Worm (Caenorhabditis elegans) whole organism, L1 larva: ENCODE data around the gene C18E9.2.

Experiments used
- C04F5.9 ChIP-seq: sonication (generic microtip); optimal IDR thresholded peaks from 2 replicates; lab custom pipeline; 2016; ENCODE audit warnings: missing genetic modification characterization, missing compliant biosample characterization
- C16A3.4 ChIP-seq: fragments of 150-350 bp; optimal IDR thresholded peaks from 2 replicates; lab custom pipeline; 2014; ENCODE audit warnings: missing biosample characterization, missing genetic modification characterization
- aha-1 ChIP-seq: fragments of 150-350 bp; optimal IDR thresholded peaks from 2 replicates; lab custom pipeline; 2014; ENCODE audit warnings: missing biosample characterization, missing genetic modification characterization
- alr-1 ChIP-seq: fragments of 200-800 bp; sonication (Bioruptor generic); optimal IDR thresholded peaks from 2 replicates; lab custom pipeline; 2018; ENCODE audit warnings: borderline replicate concordance, mild to moderate bottlenecking, missing genetic modification characterization, missing compliant biosample characterization
- aly-2 ChIP-seq: fragments of 150-350 bp; optimal IDR thresholded peaks from 2 replicates; lab custom pipeline; 2014; ENCODE audit warnings: missing biosample characterization, missing genetic modification characterization
- blmp-1 ChIP-seq: fragments of 150-350 bp; optimal IDR thresholded peaks from 2 replicates; lab custom pipeline; 2014; ENCODE audit warnings: missing biosample characterization, missing genetic modification characterization
- ceh-63 ChIP-seq: fragments of 200-800 bp; sonication (Bioruptor generic); optimal IDR thresholded peaks from 2 replicates; lab custom pipeline; 2018; ENCODE audit warnings: mild to moderate bottlenecking, missing genetic modification characterization, missing compliant biosample characterization
- ceh-82 ChIP-seq, 3 experiments: fragments of 150-350 bp in 1 of 3; sonication (generic microtip) in 2 of 3; optimal IDR thresholded peaks; 2 replicates each; lab custom pipeline; 2014 to 2017; ENCODE audit warnings: missing biosample characterization in 3 of 3, missing genetic modification characterization in 3 of 3
- ceh-88 ChIP-seq: fragments of 200-800 bp; sonication (Bioruptor generic); IDR thresholded peaks from 2 replicates; pipeline ENCODE4 v1.3.6; 2022; ENCODE audit warnings: missing genetic modification characterization, missing compliant biosample characterization
- ceh-90 ChIP-seq: sonication (generic microtip); optimal IDR thresholded peaks from 2 replicates; lab custom pipeline; 2016; ENCODE audit warnings: missing genetic modification characterization, missing compliant biosample characterization
- dpl-1 ChIP-seq, 3 experiments: fragments of 150-350 bp in 2 of 3; sonication (generic microtip) in 1 of 3; optimal IDR thresholded peaks; 2 replicates each; lab custom pipeline; 2014 to 2017; ENCODE audit warnings: missing biosample characterization in 3 of 3, missing genetic modification characterization in 3 of 3, missing genetic modification reagents in 3 of 3
- dsc-1 ChIP-seq: sonication (generic microtip); optimal IDR thresholded peaks from 2 replicates; lab custom pipeline; 2016; ENCODE audit warnings: mild to moderate bottlenecking, missing genetic modification characterization, missing compliant biosample characterization
- efl-1 ChIP-seq, 4 experiments: fragments of 150-350 bp; optimal IDR thresholded peaks in 3 of 4; peaks in 1 of 4; 1 replicate in 1 of 4; 2 replicates in 3 of 4; lab custom pipeline; 2014; ENCODE audit warnings: missing biosample characterization in 2 of 4, missing genetic modification characterization in 2 of 4, missing genetic modification reagents in 2 of 4
- egl-27 ChIP-seq, 2 experiments: fragments of 150-350 bp in 1 of 2; sonication (generic microtip); optimal IDR thresholded peaks; 3 replicates each; lab custom pipeline; 2017 to 2018; ENCODE audit warnings: missing biosample characterization in 2 of 2, missing genetic modification characterization in 2 of 2, missing genetic modification reagents in 2 of 2
- elt-3 ChIP-seq, 6 experiments: fragments of 150-350 bp in 1 of 6; sonication (generic microtip); optimal IDR thresholded peaks; 2 replicates each; lab custom pipeline; 2017 to 2018; ENCODE audit warnings: missing biosample characterization in 6 of 6, missing genetic modification characterization in 6 of 6, inconsistent platforms in 1 of 6
- fkh-10 ChIP-seq: sonication (generic microtip); optimal IDR thresholded peaks from 2 replicates; lab custom pipeline; 2017; ENCODE audit warnings: missing biosample characterization, missing genetic modification reagents, missing genetic modification characterization
- fkh-8 ChIP-seq: sonication (generic microtip); optimal IDR thresholded peaks from 2 replicates; lab custom pipeline; 2016; ENCODE audit warnings: mild to moderate bottlenecking, missing genetic modification characterization, missing compliant biosample characterization
- lin-14 ChIP-seq: fragments of 200-800 bp; sonication (Bioruptor generic); optimal IDR thresholded peaks from 2 replicates; lab custom pipeline; 2018; ENCODE audit warnings: mild to moderate bottlenecking, missing genetic modification characterization, moderate library complexity, missing compliant biosample characterization
- lin-15B ChIP-seq: fragments of 150-350 bp; sonication (generic microtip); optimal IDR thresholded peaks from 3 replicates; lab custom pipeline; 2014; ENCODE audit warnings: missing biosample characterization, missing genetic modification characterization
- lin-35 ChIP-seq, 2 experiments: fragments of 150-350 bp; optimal IDR thresholded peaks; 2 replicates each; lab custom pipeline; 2014; ENCODE audit warnings: missing biosample characterization in 2 of 2, missing genetic modification characterization in 2 of 2, missing genetic modification reagents in 2 of 2
- lin-39 ChIP-seq: fragments of 150-350 bp; optimal IDR thresholded peaks from 2 replicates; lab custom pipeline; 2014; ENCODE audit warnings: missing biosample characterization, missing genetic modification reagents, missing genetic modification characterization
- lir-3 ChIP-seq: sonication (generic microtip); optimal IDR thresholded peaks from 2 replicates; lab custom pipeline; 2016; ENCODE audit warnings: mild to moderate bottlenecking, missing genetic modification characterization, moderate library complexity, missing compliant biosample characterization; ENCODE audit not compliant: poor library complexity
- lsy-2 ChIP-seq, 2 experiments: fragments of 150-350 bp; optimal IDR thresholded peaks; 2 replicates each; lab custom pipeline; 2014; ENCODE audit warnings: missing biosample characterization in 2 of 2, missing genetic modification characterization in 2 of 2
- mdl-1 ChIP-seq, 2 experiments: fragments of 150-350 bp; optimal IDR thresholded peaks; 2 replicates each; lab custom pipeline; 2014 to 2017; ENCODE audit warnings: missing biosample characterization in 2 of 2, missing genetic modification characterization in 2 of 2, inconsistent platforms in 1 of 2
- mef-2 ChIP-seq: fragments of 150-350 bp; optimal IDR thresholded peaks from 2 replicates; lab custom pipeline; 2014; ENCODE audit warnings: missing biosample characterization, missing genetic modification characterization
- mep-1 ChIP-seq: fragments of 150-350 bp; optimal IDR thresholded peaks from 2 replicates; lab custom pipeline; 2014; ENCODE audit warnings: missing biosample characterization, missing genetic modification characterization
- nhr-11 ChIP-seq: fragments of 150-350 bp; optimal IDR thresholded peaks from 2 replicates; lab custom pipeline; 2014; ENCODE audit warnings: missing biosample characterization, missing genetic modification characterization
- nhr-12 ChIP-seq: sonication (generic microtip); optimal IDR thresholded peaks from 2 replicates; lab custom pipeline; 2017; ENCODE audit warnings: missing biosample characterization, missing genetic modification characterization
- nhr-19 ChIP-seq: fragments of 200-800 bp; sonication (Bioruptor generic); conservative IDR thresholded peaks from 2 replicates; pipeline ENCODE4 v1.3.6; 2022; ENCODE audit warnings: missing genetic modification characterization, missing compliant biosample characterization
- nhr-20 ChIP-seq: sonication (generic microtip); optimal IDR thresholded peaks from 2 replicates; lab custom pipeline; 2016; ENCODE audit warnings: mild to moderate bottlenecking, missing genetic modification characterization, missing compliant biosample characterization
- nhr-47 ChIP-seq: sonication (generic microtip); optimal IDR thresholded peaks from 2 replicates; lab custom pipeline; 2016; ENCODE audit warnings: mild to moderate bottlenecking, missing genetic modification characterization, moderate library complexity, missing compliant biosample characterization
- nhr-71 ChIP-seq: sonication (generic microtip); optimal IDR thresholded peaks from 2 replicates; lab custom pipeline; 2016; ENCODE audit warnings: mild to moderate bottlenecking, missing genetic modification characterization, moderate library complexity, missing compliant biosample characterization
- nhr-77 ChIP-seq: fragments of 150-350 bp; optimal IDR thresholded peaks from 2 replicates; lab custom pipeline; 2014; ENCODE audit warnings: missing biosample characterization, missing genetic modification characterization
- nhr-84 ChIP-seq: sonication (generic microtip); optimal IDR thresholded peaks from 2 replicates; lab custom pipeline; 2017; ENCODE audit warnings: missing biosample characterization, missing genetic modification characterization
- nhr-85 ChIP-seq: sonication (generic microtip); peaks from one replicate; lab custom pipeline; 2016; ENCODE audit warnings: missing genetic modification characterization, inconsistent platforms, missing compliant biosample characterization
- nhr-90 ChIP-seq: sonication (generic microtip); optimal IDR thresholded peaks from 2 replicates; lab custom pipeline; 2016; ENCODE audit warnings: mild to moderate bottlenecking, missing genetic modification characterization, missing compliant biosample characterization; ENCODE audit not compliant: poor library complexity
- rnt-1 ChIP-seq: sonication (generic microtip); optimal IDR thresholded peaks from 2 replicates; lab custom pipeline; 2016; ENCODE audit warnings: mild to moderate bottlenecking, missing genetic modification characterization, moderate library complexity, missing compliant biosample characterization
- skn-1 ChIP-seq: fragments of 150-350 bp; optimal IDR thresholded peaks from 2 replicates; lab custom pipeline; 2014; ENCODE audit warnings: missing biosample characterization, missing genetic modification characterization
- snu-23 ChIP-seq: sonication (generic microtip); optimal IDR thresholded peaks from 2 replicates; lab custom pipeline; 2016; ENCODE audit warnings: missing genetic modification characterization, missing compliant biosample characterization
- sox-4 ChIP-seq: sonication (generic microtip); optimal IDR thresholded peaks from 2 replicates; lab custom pipeline; 2016; ENCODE audit warnings: missing genetic modification characterization, missing compliant biosample characterization
- sptf-1 ChIP-seq: fragments of 150-350 bp; optimal IDR thresholded peaks from 2 replicates; lab custom pipeline; 2014; ENCODE audit warnings: missing biosample characterization, missing genetic modification characterization
- swsn-7 ChIP-seq: sonication (generic microtip); optimal IDR thresholded peaks from 2 replicates; lab custom pipeline; 2016; ENCODE audit warnings: missing genetic modification characterization, missing compliant biosample characterization
- tbx-2 ChIP-seq: sonication (generic microtip); optimal IDR thresholded peaks from 2 replicates; lab custom pipeline; 2016; ENCODE audit warnings: missing genetic modification characterization, missing compliant biosample characterization
- tlp-1 ChIP-seq: fragments of 150-350 bp; optimal IDR thresholded peaks from 2 replicates; lab custom pipeline; 2014; ENCODE audit warnings: missing biosample characterization, missing genetic modification characterization
- unc-130 ChIP-seq: fragments of 150-350 bp; optimal IDR thresholded peaks from 2 replicates; lab custom pipeline; 2017; ENCODE audit warnings: missing biosample characterization, missing genetic modification characterization, inconsistent platforms
- unc-86 ChIP-seq: sonication (generic microtip); optimal IDR thresholded peaks from 2 replicates; lab custom pipeline; 2016; ENCODE audit warnings: missing genetic modification characterization, missing compliant biosample characterization
- xbp-1 ChIP-seq: sonication (generic microtip); optimal IDR thresholded peaks from 2 replicates; lab custom pipeline; 2016; ENCODE audit warnings: missing genetic modification characterization, missing compliant biosample characterization

Gene C18E9.2

ce11 chrII:8926451-8926850 lies 38.4 kb upstream of the C18E9.2 start, which contains the start of gene B0457.2:
Gene B0457.2, minus strand, starts transcription at chrII:8926551.
- TF ChIP-seq fkh-10 (no peak), nhr-11 (no peak), C16A3.4 (tag; lab: Kevin White, UChicago) (no peak), C04F5.9 (no peak), nhr-19 (no peak), elt-3 (tag; optimal IDR thresholded peaks at IDR 0.05; lab: Kevin White, UChicago) (peak in 1 of 6 experiments; percentile 5), tlp-1 (tag; lab: Kevin White, UChicago) (no peak)
- TF ChIP-seq, all 84 proteins: peak for 1

- TF ChIP-seq swsn-7 (tag; lab: Kevin White, UChicago) (peak; percentile 31), nhr-90 (tag; lab: Kevin White, UChicago) (peak; percentile 28), ceh-90 (peak; percentile 65), tbx-2 (tag; lab: Kevin White, UChicago) (peak; percentile 39), xbp-1 (tag; lab: Kevin White, UChicago) (peak; percentile 50), nhr-12 (no peak), elt-3 (tag; optimal IDR thresholded peaks at IDR 0.05; lab: Kevin White, UChicago) (peak in 1 of 6 experiments; percentile 35), nhr-84 (tag; lab: Kevin White, UChicago) (no peak), nhr-47 (tag; lab: Kevin White, UChicago) (peak; percentile 38), lir-3 (tag; lab: Kevin White, UChicago) (peak; percentile 64), blmp-1 (tag; lab: Kevin White, UChicago) (peak; percentile 63), skn-1 (peak; percentile 21), ceh-88 (GFP tag; lab: Robert Waterston, UW) (no peak), aly-2 (tag; lab: Kevin White, UChicago) (no peak), mdl-1 (tag; optimal IDR thresholded peaks at IDR 0.05; lab: Kevin White, UChicago) (peak in 1 of 2 experiments; percentile 3), ceh-82 (tag; optimal IDR thresholded peaks at IDR 0.05; lab: Kevin White, UChicago) (peak in 1 of 3 experiments; percentile 23), rnt-1 (tag; lab: Kevin White, UChicago) (peak; percentile 59), sox-4 (tag; lab: Kevin White, UChicago) (no peak), ceh-63 (GFP tag; lab: Kevin White, UChicago) (no peak), nhr-20 (tag; lab: Kevin White, UChicago) (peak; percentile 56), unc-130 (peak; percentile 3), alr-1 (tag; lab: Kevin White, UChicago) (no peak), nhr-77 (tag; lab: Kevin White, UChicago) (no peak), unc-86 (no peak), dsc-1 (peak; percentile 13), nhr-85 (tag; lab: Kevin White, UChicago) (peak; percentile 66), aha-1 (no peak), snu-23 (GFP tag; lab: Kevin White, UChicago) (peak; percentile 68), lin-15B (tag; lab: Kevin White, UChicago) (peak; percentile 50), fkh-8 (tag; lab: Kevin White, UChicago) (no peak), lin-39 (tag; lab: Kevin White, UChicago) (no peak), mep-1 (peak; percentile 67), nhr-11 (no peak), lsy-2 (tag; optimal IDR thresholded peaks at IDR 0.05; lab: Kevin White, UChicago) (peak; percentile 27 to 72), mef-2 (tag; lab: Kevin White, UChicago) (no peak), lin-35 (GFP tag; optimal IDR thresholded peaks at IDR 0.05; lab: Kevin White, UChicago) (peak; percentile 48 to 60), lin-14 (GFP tag; lab: Kevin White, UChicago) (peak; percentile 69), nhr-71 (tag; lab: Kevin White, UChicago) (peak; percentile 59), sptf-1 (tag; lab: Kevin White, UChicago) (no peak), efl-1 (optimal IDR thresholded peaks at IDR 0.05; lab: Kevin White, UChicago) (peak; percentile 30 to 51), efl-1 (GFP tag; optimal IDR thresholded peaks at IDR 0.05 in 1 of 2; lab: Kevin White, UChicago) (peak; percentile 54 to 96), egl-27 (tag; optimal IDR thresholded peaks at IDR 0.05; lab: Kevin White, UChicago) (no peak), dpl-1 (GFP tag; optimal IDR thresholded peaks at IDR 0.05; lab: Kevin White, UChicago) (peak; percentile 22 to 64 (median 37)), C16A3.4 (tag; lab: Kevin White, UChicago) (peak; percentile 70)
These were observed 37.5 kb upstream of the C18E9.2 start, which contains the start of gene cct-2 for ce11 chrII:8927253-8927791. Gene cct-2, plus strand, starts transcription at chrII:8927741.
